Fruit fly (Drosophila melanogaster) whole organism, embryonic: ENCODE results near the gene bol.

Source experiments
- Antp ChIP-seq: fragments of 200-800 bp; sonication (Bioruptor generic); optimal IDR thresholded peaks from 3 replicates; lab custom pipeline; 2016; ENCODE audit warnings: missing biosample characterization, missing genetic modification characterization
- CG10431 ChIP-seq: fragments of 200-800 bp; sonication (Bioruptor generic); optimal IDR thresholded peaks from 3 replicates; lab custom pipeline; 2018; ENCODE audit warnings: missing biosample characterization, mild to moderate bottlenecking, missing genetic modification characterization
- CG10565 ChIP-seq: fragments of 200-800 bp; sonication (Bioruptor generic); optimal IDR thresholded peaks from 3 replicates; lab custom pipeline; 2016; ENCODE audit warnings: missing biosample characterization, mild to moderate bottlenecking, missing genetic modification characterization
- CG10654 ChIP-seq: fragments of 200-800 bp; sonication (Bioruptor generic); optimal IDR thresholded peaks from 2 replicates; lab custom pipeline; 2016; ENCODE audit warnings: missing biosample characterization, missing genetic modification characterization
- CG11560 ChIP-seq: fragments of 200-800 bp; sonication (Bioruptor generic); IDR thresholded peaks from 3 replicates; pipeline ENCODE4 v1.3.6; 2022; ENCODE audit warnings: missing biosample characterization, missing genetic modification characterization
- CG12236 ChIP-seq: fragments of 200-800 bp; sonication (Bioruptor generic); optimal IDR thresholded peaks from 2 replicates; lab custom pipeline; 2016; ENCODE audit warnings: missing biosample characterization, missing genetic modification characterization
- CG14014 ChIP-seq: fragments of 200-800 bp; sonication (Bioruptor generic); IDR thresholded peaks from 2 replicates; pipeline ENCODE4 v1.3.6; 2022; ENCODE audit warnings: missing biosample characterization, missing genetic modification characterization
- CG15479 ChIP-seq: fragments of 200-800 bp; sonication (Bioruptor generic); optimal IDR thresholded peaks from 3 replicates; lab custom pipeline; 2019; ENCODE audit warnings: missing biosample characterization, mild to moderate bottlenecking, missing genetic modification characterization, moderate library complexity
- CG1602 ChIP-seq: fragments of 200-800 bp; sonication (Bioruptor generic); optimal IDR thresholded peaks from 3 replicates; lab custom pipeline; 2016; ENCODE audit warnings: missing biosample characterization, missing genetic modification characterization
- CG17186 ChIP-seq: fragments of 200-800 bp; sonication (Bioruptor generic); optimal IDR thresholded peaks from 3 replicates; lab custom pipeline; 2017; ENCODE audit warnings: missing biosample characterization, missing genetic modification reagents, missing genetic modification characterization
- CG17802 ChIP-seq: fragments of 200-800 bp; sonication (Bioruptor generic); optimal IDR thresholded peaks from 2 replicates; lab custom pipeline; 2018; ENCODE audit warnings: missing biosample characterization, mild to moderate bottlenecking, missing genetic modification characterization, moderate library complexity
- CG2875 ChIP-seq: fragments of 200-800 bp; sonication (Bioruptor generic); optimal IDR thresholded peaks from 2 replicates; lab custom pipeline; 2017; ENCODE audit warnings: missing biosample characterization, mild to moderate bottlenecking, missing genetic modification characterization, missing genetic modification reagents
- CG32767 ChIP-seq: fragments of 200-800 bp; sonication (Bioruptor generic); IDR thresholded peaks from 2 replicates; pipeline ENCODE4 v1.3.6; 2022; ENCODE audit warnings: missing biosample characterization, missing genetic modification characterization
- CG4707 ChIP-seq: fragments of 200-800 bp; sonication (Bioruptor generic); optimal IDR thresholded peaks from 2 replicates; lab custom pipeline; 2018; ENCODE audit warnings: missing biosample characterization, mild to moderate bottlenecking, missing genetic modification characterization, moderate library complexity
- CG4854 ChIP-seq: fragments of 200-800 bp; sonication (Bioruptor generic); optimal IDR thresholded peaks from 2 replicates; lab custom pipeline; 2016; ENCODE audit warnings: missing biosample characterization, missing genetic modification characterization, inconsistent platforms
- CG6272 ChIP-seq: fragments of 200-800 bp; sonication (Bioruptor generic); IDR thresholded peaks from 2 replicates; pipeline ENCODE4 v1.3.6; 2022; ENCODE audit warnings: missing biosample characterization, missing genetic modification characterization
- CHES-1-like ChIP-seq: fragments of 200-800 bp; sonication (Bioruptor generic); optimal IDR thresholded peaks from 2 replicates; lab custom pipeline; 2016; ENCODE audit warnings: missing biosample characterization, missing genetic modification characterization
- Dip3 ChIP-seq: fragments of 200-800 bp; sonication (Bioruptor generic); optimal IDR thresholded peaks from 3 replicates; lab custom pipeline; 2016; ENCODE audit warnings: missing biosample characterization, missing genetic modification characterization
- Eip74EF ChIP-seq, 2 experiments: fragments of 200-800 bp in 1 of 2; fragments of >200 bp in 1 of 2; sonication (Bioruptor generic) in 1 of 2; optimal IDR thresholded peaks; 2 replicates each; lab custom pipeline; 2017 to 2019; ENCODE audit warnings: missing biosample characterization in 2 of 2, missing genetic modification characterization in 2 of 2, mild to moderate bottlenecking in 1 of 2, moderate library complexity in 1 of 2
- Ets65A ChIP-seq: fragments of 200-800 bp; sonication (Bioruptor generic); peaks from one replicate; lab custom pipeline; 2016; ENCODE audit warnings: missing biosample characterization, missing genetic modification characterization
- GATAe ChIP-seq: fragments of 200-800 bp; sonication (Bioruptor generic); conservative IDR thresholded peaks from 2 replicates; pipeline ENCODE4 v1.3.6; 2022; ENCODE audit warnings: missing biosample characterization, missing genetic modification characterization
- H2.0 ChIP-seq: fragments of 200-800 bp; sonication (Bioruptor generic); IDR thresholded peaks from 2 replicates; pipeline ENCODE4 v1.3.6; 2022; ENCODE audit warnings: missing biosample characterization, missing genetic modification characterization
- HLHmδ ChIP-seq: fragments of 200-800 bp; sonication (Bioruptor generic); optimal IDR thresholded peaks from 2 replicates; lab custom pipeline; 2018; ENCODE audit warnings: missing biosample characterization, mild to moderate bottlenecking, missing genetic modification characterization, moderate library complexity
- HmgZ ChIP-seq: fragments of 200-800 bp; sonication (Bioruptor generic); optimal IDR thresholded peaks from 2 replicates; lab custom pipeline; 2018; ENCODE audit warnings: missing biosample characterization, mild to moderate bottlenecking, missing genetic modification characterization
- Hmx ChIP-seq: fragments of 200-800 bp; sonication (Bioruptor generic); optimal IDR thresholded peaks from 2 replicates; lab custom pipeline; 2016; ENCODE audit warnings: missing biosample characterization, missing genetic modification characterization
- Hr39 ChIP-seq: fragments of >200 bp; optimal IDR thresholded peaks from 2 replicates; lab custom pipeline; 2017
- Lhr ChIP-seq: fragments of 200-800 bp; sonication (Bioruptor generic); optimal IDR thresholded peaks from 3 replicates; lab custom pipeline; 2017; ENCODE audit warnings: mild to moderate bottlenecking, missing biosample characterization, missing genetic modification reagents, missing genetic modification characterization
- MESR4 ChIP-seq: fragments of 200-800 bp; sonication (Bioruptor generic); optimal IDR thresholded peaks from 2 replicates; lab custom pipeline; 2018; ENCODE audit warnings: missing biosample characterization, mild to moderate bottlenecking, missing genetic modification characterization, moderate library complexity
- NFAT ChIP-seq: fragments of 200-800 bp; sonication (Bioruptor generic); IDR thresholded peaks from 2 replicates; pipeline ENCODE4 v1.3.6; 2022; ENCODE audit warnings: missing biosample characterization, missing genetic modification characterization
- Ravus ChIP-seq: fragments of 200-800 bp; sonication (Bioruptor generic); IDR thresholded peaks from 2 replicates; pipeline ENCODE4 v1.3.6; 2022; ENCODE audit warnings: missing biosample characterization, missing genetic modification characterization
- Sox100B ChIP-seq: fragments of 200-800 bp; sonication (Bioruptor generic); optimal IDR thresholded peaks from 3 replicates; lab custom pipeline; 2018; ENCODE audit warnings: missing biosample characterization, mild to moderate bottlenecking, missing genetic modification characterization
- Usf ChIP-seq: fragments of 200-800 bp; sonication (Bioruptor generic); optimal IDR thresholded peaks from 2 replicates; lab custom pipeline; 2017; ENCODE audit warnings: missing genotype, missing biosample characterization, missing genetic modification characterization
- caup ChIP-seq: fragments of 200-800 bp; sonication (Bioruptor generic); optimal IDR thresholded peaks from 3 replicates; lab custom pipeline; 2017; ENCODE audit warnings: missing biosample characterization, mild to moderate bottlenecking, missing genetic modification characterization, moderate library complexity; ENCODE audit not compliant: severe bottlenecking
- crol ChIP-seq: fragments of 200-800 bp; sonication (Bioruptor generic); IDR thresholded peaks from 2 replicates; pipeline ENCODE4 v1.3.6; 2022; ENCODE audit warnings: missing biosample characterization, missing genetic modification characterization
- dm ChIP-seq: fragments of 200-800 bp; sonication (Bioruptor generic); optimal IDR thresholded peaks from 3 replicates; lab custom pipeline; 2016; ENCODE audit warnings: missing biosample characterization, missing genetic modification characterization
- fd96Cb ChIP-seq: fragments of 200-800 bp; sonication (Bioruptor generic); optimal IDR thresholded peaks from 2 replicates; lab custom pipeline; 2018; ENCODE audit warnings: missing biosample characterization, mild to moderate bottlenecking, missing genetic modification characterization, moderate library complexity
- fu2 ChIP-seq: fragments of 200-800 bp; sonication (Bioruptor generic); optimal IDR thresholded peaks from 2 replicates; lab custom pipeline; 2016; ENCODE audit warnings: missing biosample characterization, missing genetic modification characterization
- grn ChIP-seq: fragments of 200-800 bp; sonication (Bioruptor generic); optimal IDR thresholded peaks from 3 replicates; lab custom pipeline; 2017; ENCODE audit warnings: missing biosample characterization, missing genetic modification characterization
- kah ChIP-seq: fragments of 200-800 bp; sonication (Bioruptor generic); optimal IDR thresholded peaks from 2 replicates; lab custom pipeline; 2018; ENCODE audit warnings: missing biosample characterization, mild to moderate bottlenecking, missing genetic modification characterization
- klu ChIP-seq: fragments of 200-800 bp; sonication (Bioruptor generic); IDR thresholded peaks from 2 replicates; pipeline ENCODE4 v1.3.6; 2022; ENCODE audit warnings: missing biosample characterization, missing genetic modification characterization
- knrl ChIP-seq: fragments of 200-800 bp; sonication (Bioruptor generic); IDR thresholded peaks from 3 replicates; pipeline ENCODE4 v1.3.6; 2022; ENCODE audit warnings: missing biosample characterization, missing genetic modification characterization; ENCODE audit not compliant: partially characterized antibody
- onecut ChIP-seq: fragments of 200-800 bp; sonication (Bioruptor generic); IDR thresholded peaks from 2 replicates; pipeline ENCODE4 v1.3.6; 2022; ENCODE audit warnings: missing biosample characterization, missing genetic modification characterization
- phol ChIP-seq: fragments of 200-800 bp; sonication (Bioruptor generic); optimal IDR thresholded peaks from 3 replicates; lab custom pipeline; 2018; ENCODE audit warnings: missing biosample characterization, mild to moderate bottlenecking, missing genetic modification characterization, moderate library complexity
- pum ChIP-seq: fragments of 200-800 bp; sonication (Bioruptor generic); optimal IDR thresholded peaks from 2 replicates; lab custom pipeline; 2016; ENCODE audit warnings: missing biosample characterization, missing genetic modification characterization
- row ChIP-seq: fragments of 200-800 bp; sonication (Bioruptor generic); IDR thresholded peaks from 3 replicates; pipeline ENCODE4 v1.3.6; 2022; ENCODE audit warnings: missing biosample characterization, missing genetic modification characterization
- seq ChIP-seq: fragments of 200-800 bp; sonication (Bioruptor generic); IDR thresholded peaks from 2 replicates; pipeline ENCODE4 v1.3.6; 2022; ENCODE audit warnings: missing biosample characterization, missing genetic modification characterization
- sim ChIP-seq: fragments of 200-800 bp; sonication (Bioruptor generic); IDR thresholded peaks from 2 replicates; pipeline ENCODE4 v1.3.6; 2022; ENCODE audit warnings: missing biosample characterization, missing genetic modification characterization
- slbo ChIP-seq: fragments of 200-800 bp; sonication (Bioruptor generic); IDR thresholded peaks from 2 replicates; pipeline ENCODE4 v1.3.6; 2022; ENCODE audit warnings: missing biosample characterization, missing genetic modification characterization
- tin ChIP-seq: fragments of 200-800 bp; sonication (Bioruptor generic); optimal IDR thresholded peaks from 3 replicates; lab custom pipeline; 2016; ENCODE audit warnings: missing biosample characterization, missing genetic modification characterization
- twi ChIP-seq: fragments of 200-800 bp; optimal IDR thresholded peaks from 2 replicates; lab custom pipeline; 2019; ENCODE audit warnings: missing biosample characterization, mild to moderate bottlenecking, missing genetic modification characterization, moderate library complexity

bol gene

DNA sequence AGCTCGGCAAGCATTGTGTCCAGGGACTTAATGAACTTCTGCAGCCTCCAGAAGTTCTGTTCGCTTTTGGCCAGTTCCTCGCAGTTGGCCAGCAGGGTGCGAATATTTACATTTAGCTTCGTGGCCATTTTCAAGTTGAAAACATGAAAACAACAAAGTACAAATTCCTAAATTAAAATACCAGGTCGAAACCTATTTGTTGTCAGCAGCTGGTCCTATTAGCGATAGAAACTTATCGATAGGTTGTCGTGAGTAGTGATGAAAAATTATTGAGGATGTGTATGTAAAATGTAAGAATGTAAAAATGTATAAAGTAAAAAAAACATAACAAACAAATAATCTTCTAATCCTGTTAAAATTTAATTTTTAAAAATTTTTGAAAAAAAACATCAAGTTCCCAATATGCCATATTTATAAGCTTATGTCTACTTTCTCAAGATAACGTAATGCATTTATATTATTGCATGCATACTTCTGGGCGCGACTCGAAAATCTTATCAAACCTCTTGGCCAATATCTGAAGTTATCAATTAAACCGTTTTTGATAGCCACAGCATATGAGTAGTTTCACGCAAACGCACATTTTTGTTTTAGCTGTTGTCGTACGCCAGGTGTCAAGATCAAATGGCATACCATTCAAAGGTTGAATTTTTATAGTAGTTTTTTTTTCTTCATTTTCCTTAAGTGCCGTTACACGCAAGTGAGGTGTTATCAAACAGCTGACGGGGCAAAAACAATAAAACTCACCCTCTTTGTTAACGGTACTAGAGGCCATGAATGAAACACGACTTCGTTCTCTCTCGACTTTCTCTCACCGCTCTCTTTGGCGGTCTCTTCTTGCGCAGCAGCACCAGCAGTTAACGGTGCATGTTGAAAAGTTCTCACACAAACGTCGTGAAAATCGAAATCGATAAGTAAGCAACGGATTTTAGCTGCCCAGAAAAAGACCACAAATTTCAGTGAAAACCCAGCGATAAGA, 3.1 kb upstream of the bol start, which contains the start of the genes Use1 and nwk (continued):
- no peak for TF ChIP-seq Usf
- peak; percentile 72 for TF ChIP-seq grn (GFP tag; lab: Kevin White, UChicago)
- no peak for TF ChIP-seq sim (GFP tag; lab: Robert Waterston, UW)
- no peak for TF ChIP-seq CG4707 (GFP tag; lab: Kevin White, UChicago)
- TF ChIP-seq knrl (GFP tag; lab: Robert Waterston, UW): peak; percentile 86
- peak; percentile 16 for TF ChIP-seq phol (tag; lab: Kevin White, UChicago)
- TF ChIP-seq dm: no peak
- no peak for TF ChIP-seq fu2 (GFP tag; lab: Kevin White, UChicago)
- no peak for TF ChIP-seq CG15479
- no peak for TF ChIP-seq slbo (GFP tag; lab: Robert Waterston, UW)
- TF ChIP-seq H2.0 (GFP tag; lab: Robert Waterston, UW): no peak
- no peak for TF ChIP-seq Hr39 (lab: Kevin White, UChicago)
- no peak for TF ChIP-seq Ets65A (GFP tag; lab: Kevin White, UChicago)
- no peak for TF ChIP-seq kah
- TF ChIP-seq CG2875 (GFP tag; lab: Kevin White, UChicago): no peak
- TF ChIP-seq Lhr: peak; percentile 65
- peak; percentile 50; the same call in 1 of the 2 replicates for TF ChIP-seq GATAe
- no peak for TF ChIP-seq Antp (GFP tag; lab: Kevin White, UChicago)
- TF ChIP-seq CG1602 (GFP tag; lab: Kevin White, UChicago): no peak
- peak; percentile 94 for TF ChIP-seq onecut (GFP tag; lab: Robert Waterston, UW)
- TF ChIP-seq CG32767 (GFP tag; lab: Robert Waterston, UW): no peak
- no peak for TF ChIP-seq fd96Cb (tag; lab: Kevin White, UChicago)
- TF ChIP-seq MESR4 (GFP tag; lab: Kevin White, UChicago): peak; percentile 61
- no peak for TF ChIP-seq HLHmδ (GFP tag; lab: Kevin White, UChicago)
- no peak for TF ChIP-seq CG10565
- no peak for TF ChIP-seq CG14014 (GFP tag; lab: Robert Waterston, UW)
- TF ChIP-seq Dip3 (GFP tag; lab: Kevin White, UChicago): no peak
- no peak for TF ChIP-seq HmgZ
- TF ChIP-seq CG10654 (GFP tag; lab: Kevin White, UChicago): no peak
- TF ChIP-seq twi (tag; lab: Kevin White, UChicago): no peak
- TF ChIP-seq pum: no peak
- TF ChIP-seq CG4854 (GFP tag; lab: Kevin White, UChicago): no peak
- TF ChIP-seq caup (GFP tag; lab: Kevin White, UChicago): no peak
- TF ChIP-seq tin (GFP tag; lab: Kevin White, UChicago): no peak
- TF ChIP-seq NFAT (GFP tag; lab: Robert Waterston, UW): 0 out of 2 replicates have a peak, but pooled peaks have one; percentile 5
- TF ChIP-seq CG17186 (GFP tag; lab: Kevin White, UChicago): no peak
- peak; percentile 1 for TF ChIP-seq CHES-1-like (GFP tag; lab: Kevin White, UChicago)
- TF ChIP-seq klu: no peak
- TF ChIP-seq CG6272 (GFP tag; lab: Robert Waterston, UW): no peak
- no peak for TF ChIP-seq seq (GFP tag; lab: Robert Waterston, UW)
- no peak for TF ChIP-seq CG10431
- peak; percentile 43 for TF ChIP-seq row (GFP tag; lab: Robert Waterston, UW)
- no peak for TF ChIP-seq CG17802 (tag; lab: Kevin White, UChicago)
- TF ChIP-seq crol (GFP tag; lab: Robert Waterston, UW): no peak
- no peak for TF ChIP-seq CG11560 (tag; lab: Robert Waterston, UW)
- TF ChIP-seq Eip74EF (GFP tag; optimal IDR thresholded peaks at IDR 0.05; lab: Kevin White, UChicago): no peak
- no peak for TF ChIP-seq Ravus (GFP tag; lab: Robert Waterston, UW)
- TF ChIP-seq Hmx (GFP tag; lab: Kevin White, UChicago): no peak
- no peak for TF ChIP-seq Sox100B (GFP tag; lab: Kevin White, UChicago)
- no peak for TF ChIP-seq CG12236 (GFP tag; lab: Kevin White, UChicago)
